Worm (Caenorhabditis elegans): ENCODE data around the gene nspg-3.

ce11 chrII:6113842-6114441 is 22.4 kb downstream of the nspg-3 start:
- TF ChIP-seq unc-39 (tag; optimal IDR thresholded peaks at IDR 0.05) (no peak), nhr-77 (tag; optimal IDR thresholded peaks at IDR 0.05) (no peak), lin-39 (tag; optimal IDR thresholded peaks at IDR 0.05) (no peak), unc-62 (GFP tag; optimal IDR thresholded peaks at IDR 0.05) (no peak), egl-5 (tag; optimal IDR thresholded peaks at IDR 0.05) (no peak), skn-1 (tag; optimal IDR thresholded peaks at IDR 0.05) (no peak)
